Fruit fly (Drosophila melanogaster) whole organism, embryonic: ENCODE measurements around the gene osi.

Source experiments
- Atf3 ChIP-seq: fragments of 200-800 bp; sonication (Bioruptor generic); optimal IDR thresholded peaks from 3 replicates; lab custom pipeline; 2016; ENCODE audit warnings: missing biosample characterization, missing genetic modification characterization
- CG10543 ChIP-seq: fragments of 200-800 bp; sonication (Bioruptor generic); optimal IDR thresholded peaks from 3 replicates; lab custom pipeline; 2017; ENCODE audit warnings: missing biosample characterization, mild to moderate bottlenecking, missing genetic modification characterization, moderate library complexity
- CG12071 ChIP-seq: fragments of 200-800 bp; sonication (Bioruptor generic); optimal IDR thresholded peaks from 3 replicates; lab custom pipeline; 2018; ENCODE audit warnings: missing biosample characterization, mild to moderate bottlenecking, missing genetic modification characterization
- CG12744 ChIP-seq: fragments of 200-800 bp; sonication (Bioruptor generic); optimal IDR thresholded peaks from 2 replicates; lab custom pipeline; 2016; ENCODE audit warnings: missing biosample characterization, missing genetic modification characterization
- CG12769 ChIP-seq: fragments of 200-800 bp; sonication (Bioruptor generic); optimal IDR thresholded peaks from 2 replicates; lab custom pipeline; 2019; ENCODE audit warnings: missing biosample characterization, mild to moderate bottlenecking, missing genetic modification characterization, moderate library complexity
- CG13296 ChIP-seq: fragments of 200-800 bp; sonication (Bioruptor generic); optimal IDR thresholded peaks from 3 replicates; lab custom pipeline; 2018; ENCODE audit warnings: missing biosample characterization, mild to moderate bottlenecking, missing genetic modification characterization
- CG15601 ChIP-seq: fragments of 200-800 bp; sonication (Bioruptor generic); optimal IDR thresholded peaks from 3 replicates; lab custom pipeline; 2019; ENCODE audit warnings: missing biosample characterization, mild to moderate bottlenecking, missing genetic modification characterization, moderate library complexity
- CG17186 ChIP-seq: fragments of 200-800 bp; sonication (Bioruptor generic); optimal IDR thresholded peaks from 3 replicates; lab custom pipeline; 2017; ENCODE audit warnings: missing biosample characterization, missing genetic modification reagents, missing genetic modification characterization
- CG17328 ChIP-seq: fragments of 200-800 bp; sonication (Bioruptor generic); IDR thresholded peaks from 2 replicates; pipeline ENCODE4 v1.3.6; 2022; ENCODE audit warnings: missing biosample characterization, missing genetic modification characterization
- CG2199 ChIP-seq: fragments of 200-800 bp; sonication (Bioruptor generic); IDR thresholded peaks from 3 replicates; pipeline ENCODE4 v1.3.6; 2022; ENCODE audit warnings: missing biosample characterization, missing genetic modification characterization
- CG30431 ChIP-seq: fragments of 200-800 bp; sonication (Bioruptor generic); optimal IDR thresholded peaks from 2 replicates; lab custom pipeline; 2017; ENCODE audit warnings: missing biosample characterization, missing genetic modification characterization
- CG3163 ChIP-seq: fragments of 200-800 bp; sonication (Bioruptor generic); optimal IDR thresholded peaks from 3 replicates; lab custom pipeline; 2016; ENCODE audit warnings: missing biosample characterization, missing genetic modification characterization
- CG34376 ChIP-seq: fragments of 200-800 bp; sonication (Bioruptor generic); optimal IDR thresholded peaks from 2 replicates; lab custom pipeline; 2018; ENCODE audit warnings: missing biosample characterization, mild to moderate bottlenecking, missing genetic modification characterization
- CG4404 ChIP-seq: fragments of 200-800 bp; sonication (Bioruptor generic); IDR thresholded peaks from 2 replicates; pipeline ENCODE4 v1.3.6; 2022; ENCODE audit warnings: missing biosample characterization, missing genetic modification characterization
- CG4424 ChIP-seq: fragments of 200-800 bp; sonication (Bioruptor generic); optimal IDR thresholded peaks from 3 replicates; lab custom pipeline; 2016; ENCODE audit warnings: missing biosample characterization, missing genetic modification characterization
- CG4730 ChIP-seq: fragments of 200-800 bp; sonication (Bioruptor generic); IDR thresholded peaks from 2 replicates; pipeline ENCODE4 v1.3.6; 2022; ENCODE audit warnings: missing biosample characterization, missing genetic modification characterization
- CG4820 ChIP-seq: fragments of 200-800 bp; sonication (Bioruptor generic); optimal IDR thresholded peaks from 3 replicates; lab custom pipeline; 2016; ENCODE audit warnings: missing biosample characterization, missing genetic modification characterization
- CG6175 ChIP-seq: fragments of 200-800 bp; sonication (Bioruptor generic); IDR thresholded peaks from 3 replicates; pipeline ENCODE4 v1.3.6; 2022; ENCODE audit warnings: missing biosample characterization, missing genetic modification characterization
- CG6689 ChIP-seq: fragments of 200-800 bp; sonication (Bioruptor generic); IDR thresholded peaks from 2 replicates; pipeline ENCODE4 v1.3.6; 2022; ENCODE audit warnings: missing biosample characterization, missing genetic modification characterization
- CG7987 ChIP-seq: fragments of 200-800 bp; sonication (Bioruptor generic); optimal IDR thresholded peaks from 2 replicates; lab custom pipeline; 2018; ENCODE audit warnings: missing biosample characterization, mild to moderate bottlenecking, missing genetic modification characterization, moderate library complexity
- CG8290 ChIP-seq, 3 experiments: fragments of 200-800 bp; sonication (Bioruptor generic); optimal IDR thresholded peaks; 2 replicates each; lab custom pipeline; 2016 to 2019; ENCODE audit warnings: missing biosample characterization in 3 of 3, missing genetic modification characterization in 3 of 3, mild to moderate bottlenecking in 2 of 3, moderate library complexity in 1 of 3
- CkIIα-i1 ChIP-seq: fragments of 200-800 bp; sonication (Bioruptor generic); IDR thresholded peaks from 2 replicates; pipeline ENCODE4 v1.3.6; 2022; ENCODE audit warnings: missing biosample characterization, missing genetic modification characterization
- Dip2 ChIP-seq: fragments of 200-800 bp; sonication (Bioruptor generic); IDR thresholded peaks from 2 replicates; pipeline ENCODE4 v1.3.6; 2022; ENCODE audit warnings: missing biosample characterization, missing genetic modification characterization
- E2f2 ChIP-seq: fragments of 200-800 bp; sonication (Bioruptor generic); IDR thresholded peaks from 2 replicates; pipeline ENCODE4 v1.3.6; 2022; ENCODE audit warnings: missing biosample characterization, missing genetic modification characterization
- Ets65A ChIP-seq: fragments of 200-800 bp; sonication (Bioruptor generic); peaks from one replicate; lab custom pipeline; 2016; ENCODE audit warnings: missing biosample characterization, missing genetic modification characterization
- GATAe ChIP-seq: fragments of 200-800 bp; sonication (Bioruptor generic); conservative IDR thresholded peaks from 2 replicates; pipeline ENCODE4 v1.3.6; 2022; ENCODE audit warnings: missing biosample characterization, missing genetic modification characterization
- HmgZ ChIP-seq: fragments of 200-800 bp; sonication (Bioruptor generic); optimal IDR thresholded peaks from 2 replicates; lab custom pipeline; 2018; ENCODE audit warnings: missing biosample characterization, mild to moderate bottlenecking, missing genetic modification characterization
- Hr51 ChIP-seq, 2 experiments: fragments of 200-800 bp; sonication (Bioruptor generic); optimal IDR thresholded peaks; 2 replicates in 1 of 2; 3 replicates in 1 of 2; lab custom pipeline; 2016 to 2018; ENCODE audit warnings: missing biosample characterization in 2 of 2, missing genetic modification characterization in 2 of 2, mild to moderate bottlenecking in 1 of 2, moderate library complexity in 1 of 2
- Hr78 ChIP-seq, 2 experiments: fragments of 200-800 bp in 1 of 2; fragments of >200 bp in 1 of 2; sonication (Bioruptor generic) in 1 of 2; optimal IDR thresholded peaks; 2 replicates each; lab custom pipeline; 2017 to 2019; ENCODE audit warnings: missing biosample characterization in 2 of 2, missing genetic modification characterization in 2 of 2, mild to moderate bottlenecking in 1 of 2, moderate library complexity in 1 of 2
- Med ChIP-seq: fragments of 200-800 bp; sonication (Bioruptor generic); peaks from one replicate; lab custom pipeline; 2016; ENCODE audit warnings: missing biosample characterization, missing genetic modification characterization, mild to moderate bottlenecking, inconsistent platforms, moderate library complexity
- Trl ChIP-seq, 3 experiments: fragments of >200 bp in 2 of 3; fragments of 200-800 bp in 1 of 3; sonication (Bioruptor generic) in 1 of 3; optimal IDR thresholded peaks; 2 replicates in 1 of 3; 3 replicates in 2 of 3; lab custom pipeline; 2016 to 2017; ENCODE audit warnings: missing biosample characterization in 1 of 3, missing genetic modification characterization in 1 of 3
- ab ChIP-seq: fragments of 200-800 bp; sonication (Bioruptor generic); optimal IDR thresholded peaks from 2 replicates; lab custom pipeline; 2016; ENCODE audit warnings: missing biosample characterization, missing genetic modification characterization
- chinmo ChIP-seq: fragments of 200-800 bp; sonication (Bioruptor generic); IDR thresholded peaks from 4 replicates; pipeline ENCODE4 v1.3.6; 2022; ENCODE audit warnings: missing biosample characterization, missing genetic modification characterization; ENCODE audit not compliant: partially characterized antibody
- cwo ChIP-seq: fragments of 200-800 bp; sonication (Bioruptor generic); optimal IDR thresholded peaks from 3 replicates; lab custom pipeline; 2017; ENCODE audit warnings: missing biosample characterization, missing genetic modification characterization, mild to moderate bottlenecking, moderate library complexity, missing genetic modification reagents
- dimm ChIP-seq: fragments of 200-800 bp; sonication (Bioruptor generic); IDR thresholded peaks from 2 replicates; pipeline ENCODE4 v1.3.6; 2022; ENCODE audit warnings: missing biosample characterization, missing genetic modification characterization
- disco-r ChIP-seq: fragments of 200-800 bp; sonication (Bioruptor generic); optimal IDR thresholded peaks from 2 replicates; lab custom pipeline; 2016; ENCODE audit warnings: missing biosample characterization, missing genetic modification characterization
- ewg ChIP-seq: fragments of 200-800 bp; sonication (Bioruptor generic); optimal IDR thresholded peaks from 3 replicates; lab custom pipeline; 2017; ENCODE audit warnings: mild to moderate bottlenecking, missing biosample characterization, missing genetic modification reagents, missing genetic modification characterization
- exex ChIP-seq: fragments of 200-800 bp; sonication (Bioruptor generic); optimal IDR thresholded peaks from 4 replicates; lab custom pipeline; 2018; ENCODE audit warnings: missing biosample characterization, mild to moderate bottlenecking, missing genetic modification characterization, moderate library complexity
- fd64A ChIP-seq: fragments of 200-800 bp; sonication (Bioruptor generic); optimal IDR thresholded peaks from 3 replicates; lab custom pipeline; 2018; ENCODE audit warnings: missing biosample characterization, mild to moderate bottlenecking, missing genetic modification characterization
- grn ChIP-seq: fragments of 200-800 bp; sonication (Bioruptor generic); optimal IDR thresholded peaks from 3 replicates; lab custom pipeline; 2017; ENCODE audit warnings: missing biosample characterization, missing genetic modification characterization
- lab ChIP-seq: fragments of 200-800 bp; sonication (Bioruptor generic); optimal IDR thresholded peaks from 3 replicates; lab custom pipeline; 2017; ENCODE audit warnings: missing biosample characterization, missing genetic modification characterization, mild to moderate bottlenecking, moderate library complexity, missing genetic modification reagents
- mirr ChIP-seq: fragments of 200-800 bp; sonication (Bioruptor generic); optimal IDR thresholded peaks from 3 replicates; lab custom pipeline; 2018; ENCODE audit warnings: missing biosample characterization, mild to moderate bottlenecking, missing genetic modification characterization
- oc ChIP-seq: fragments of 200-800 bp; sonication (Bioruptor generic); optimal IDR thresholded peaks from 2 replicates; lab custom pipeline; 2018; ENCODE audit warnings: missing biosample characterization, mild to moderate bottlenecking, missing genetic modification characterization, moderate library complexity
- odd ChIP-seq: fragments of 200-800 bp; sonication (Bioruptor generic); optimal IDR thresholded peaks from 2 replicates; lab custom pipeline; 2017; ENCODE audit warnings: missing biosample characterization, mild to moderate bottlenecking, missing genetic modification characterization
- schlank ChIP-seq: fragments of 200-800 bp; sonication (Bioruptor generic); optimal IDR thresholded peaks from 2 replicates; lab custom pipeline; 2018; ENCODE audit warnings: missing biosample characterization, mild to moderate bottlenecking, missing genetic modification characterization
- sens ChIP-seq: fragments of 200-800 bp; sonication (Bioruptor generic); peaks from one replicate; lab custom pipeline; 2016; ENCODE audit warnings: missing biosample characterization, missing genetic modification characterization
- sim ChIP-seq: fragments of 200-800 bp; sonication (Bioruptor generic); IDR thresholded peaks from 2 replicates; pipeline ENCODE4 v1.3.6; 2022; ENCODE audit warnings: missing biosample characterization, missing genetic modification characterization
- sug ChIP-seq: fragments of 200-800 bp; optimal IDR thresholded peaks from 2 replicates; lab custom pipeline; 2019; ENCODE audit warnings: missing biosample characterization, mild to moderate bottlenecking, missing genetic modification characterization, moderate library complexity
- zfh2 ChIP-seq: fragments of 200-800 bp; sonication (Bioruptor generic); optimal IDR thresholded peaks from 2 replicates; lab custom pipeline; 2016; ENCODE audit warnings: missing biosample characterization, missing genetic modification characterization

osi gene

dm6 chr2L:16846742-16847346 lies 40.9 kb downstream of the osi start:
- peak; percentile 44 for TF ChIP-seq CG34376 (GFP tag; lab: Kevin White, UChicago)
- TF ChIP-seq CG17328 (GFP tag; lab: Robert Waterston, UW) = no peak
- TF ChIP-seq sens (GFP tag; lab: Kevin White, UChicago) = peak; percentile 47
- TF ChIP-seq HmgZ (tag; lab: Kevin White, UChicago) = peak; percentile 3
- no peak for TF ChIP-seq CG4730
- peak; percentile 5 for TF ChIP-seq CG7987
- no peak for TF ChIP-seq sim
- peak; percentile 9; the same call in 1 of the 2 replicates for TF ChIP-seq GATAe (GFP tag; lab: Robert Waterston, UW)
- peak; percentile 88 for TF ChIP-seq mirr (GFP tag; lab: Kevin White, UChicago)
- TF ChIP-seq CG12769 = peak; percentile 15
- TF ChIP-seq Dip2 (GFP tag; lab: Robert Waterston, UW) = no peak
- no peak for TF ChIP-seq oc (tag; lab: Kevin White, UChicago)
- TF ChIP-seq CG13296 (GFP tag; lab: Kevin White, UChicago) = peak; percentile 39
- TF ChIP-seq sug (tag; lab: Kevin White, UChicago) = peak; percentile 76
- no peak for TF ChIP-seq CG6689 (GFP tag; lab: Robert Waterston, UW)
- no peak for TF ChIP-seq zfh2
- TF ChIP-seq CG10543 = peak; percentile 55
- TF ChIP-seq odd (GFP tag; lab: Kevin White, UChicago) = peak; percentile 51
- TF ChIP-seq disco-r (GFP tag; lab: Kevin White, UChicago) = no peak
- no peak for TF ChIP-seq CG12744 (GFP tag; lab: Kevin White, UChicago)
- peak; percentile 71 for TF ChIP-seq exex (tag; lab: Kevin White, UChicago)
- no peak for TF ChIP-seq CG4404 (GFP tag; lab: Robert Waterston, UW)
- TF ChIP-seq CG17186 (GFP tag; lab: Kevin White, UChicago) = no peak
- peak; percentile 88; the same call in 2 of the 3 replicates for TF ChIP-seq CG6175 (GFP tag; lab: Robert Waterston, UW)
- TF ChIP-seq CG2199 (GFP tag; lab: Robert Waterston, UW) = peak; percentile 93
- peak; percentile 3 for TF ChIP-seq fd64A (GFP tag; lab: Kevin White, UChicago)
- no peak for TF ChIP-seq CG8290 (GFP tag; optimal IDR thresholded peaks at IDR 0.05; lab: Kevin White, UChicago)
- peak in 1 of 2 experiments; percentile 18 for TF ChIP-seq CG8290 (tag; optimal IDR thresholded peaks at IDR 0.05; lab: Kevin White, UChicago)
- TF ChIP-seq CG30431 (GFP tag; lab: Kevin White, UChicago) = no peak
- peak; percentile 6 to 14 for TF ChIP-seq Trl (optimal IDR thresholded peaks at IDR 0.05; lab: Kevin White, UChicago)
- TF ChIP-seq Trl (GFP tag; optimal IDR thresholded peaks at IDR 0.05; lab: Kevin White, UChicago) = no peak
- TF ChIP-seq lab = peak; percentile 39
- TF ChIP-seq ab (GFP tag; lab: Kevin White, UChicago) = no peak
- TF ChIP-seq cwo (GFP tag; lab: Kevin White, UChicago) = peak; percentile 15
- TF ChIP-seq ewg (GFP tag; lab: Kevin White, UChicago) = no peak
- peak in 1 of 2 experiments; percentile 1 for TF ChIP-seq Hr51 (GFP tag; optimal IDR thresholded peaks at IDR 0.05; lab: Kevin White, UChicago)
- TF ChIP-seq Med (GFP tag; lab: Kevin White, UChicago) = peak; percentile 73
- peak; percentile 1 for TF ChIP-seq CG15601 (tag; lab: Kevin White, UChicago)
- TF ChIP-seq grn (GFP tag; lab: Kevin White, UChicago) = peak; percentile 21
- 0 out of 2 replicates have a peak, but pooled peaks have one; percentile 14 for TF ChIP-seq E2f2 (GFP tag; lab: Robert Waterston, UW)
- peak; percentile 64 for TF ChIP-seq CG3163 (GFP tag; lab: Kevin White, UChicago)
- peak; percentile 11 for TF ChIP-seq CG12071
- TF ChIP-seq Hr78 (GFP tag; optimal IDR thresholded peaks at IDR 0.05; lab: Kevin White, UChicago) = peak in 1 of 2 experiments; percentile 14
- peak; percentile 17 for TF ChIP-seq Ets65A (GFP tag; lab: Kevin White, UChicago)
- TF ChIP-seq CG4820 (GFP tag; lab: Kevin White, UChicago) = no peak
- TF ChIP-seq CkIIα-i1 = no peak
- TF ChIP-seq schlank (tag; lab: Kevin White, UChicago) = no peak
- TF ChIP-seq Atf3 (GFP tag; lab: Kevin White, UChicago) = no peak
- TF ChIP-seq CG4424 (GFP tag; lab: Kevin White, UChicago) = no peak
- 0 out of 4 replicates have a peak, but pooled peaks have one; percentile 40 for TF ChIP-seq chinmo (GFP tag; lab: Robert Waterston, UW)
- no peak for TF ChIP-seq dimm (GFP tag; lab: Robert Waterston, UW)
